Fruit fly (Drosophila melanogaster): ENCODE measurements around the gene CG33170.

Gene CG33170

dm6 chr3L:22878723-22879343 lies 14.4 kb downstream of the CG33170 start, which contains the start of the genes Chro and Ssl1 (continued):
- TF ChIP-seq Rx (GFP tag; IDR thresholded peaks at IDR 0.05) (peak; percentile 100), CG6272 (GFP tag; IDR thresholded peaks at IDR 0.05) (peak; percentile 100), Rfx (GFP tag; IDR thresholded peaks at IDR 0.05) (peak; percentile 100), CG12155 (GFP tag; optimal IDR thresholded peaks at IDR 0.05) (peak; percentile 99), nom (GFP tag; optimal IDR thresholded peaks at IDR 0.05) (peak; percentile 99), tio (GFP tag; optimal IDR thresholded peaks at IDR 0.05) (peak; percentile 100), fru (optimal IDR thresholded peaks at IDR 0.05) (no peak), CG9727 (GFP tag; optimal IDR thresholded peaks at IDR 0.05) (peak; percentile 100), crc (GFP tag; optimal IDR thresholded peaks at IDR 0.05) (peak; percentile 100), ac (GFP tag; optimal IDR thresholded peaks at IDR 0.05) (peak; percentile 100), sug (tag; optimal IDR thresholded peaks at IDR 0.05) (peak; percentile 98), CG7963 (GFP tag; IDR thresholded peaks at IDR 0.05; ENCODE audit: partially characterized antibody) (no peak), CG11093 (GFP tag; IDR thresholded peaks at IDR 0.05) (peak; percentile 100), Bteb2 (GFP tag; optimal IDR thresholded peaks at IDR 0.05) (peak; percentile 100), CG4820 (GFP tag; optimal IDR thresholded peaks at IDR 0.05) (peak; percentile 99), sc (optimal IDR thresholded peaks at IDR 0.05) (no peak), sc (GFP tag; optimal IDR thresholded peaks at IDR 0.05) (peak; percentile 100), CG17385 (GFP tag; optimal IDR thresholded peaks at IDR 0.05) (peak; percentile 99), HLH4C (GFP tag; IDR thresholded peaks at IDR 0.05; ENCODE audit: partially characterized antibody) (peak; percentile 8; the same call in 1 of the 3 replicates), ftz-f1 (GFP tag; optimal IDR thresholded peaks at IDR 0.05) (peak; percentile 97), fd96Cb (tag; optimal IDR thresholded peaks at IDR 0.05) (peak; percentile 100), ato (GFP tag; IDR thresholded peaks at IDR 0.05; ENCODE audit: partially characterized antibody) (no peak), CG16815 (GFP tag; optimal IDR thresholded peaks at IDR 0.05) (peak; percentile 100), schlank (tag; optimal IDR thresholded peaks at IDR 0.05) (peak; percentile 99), tup (GFP tag; optimal IDR thresholded peaks at IDR 0.05) (peak; percentile 100), CG5245 (GFP tag; optimal IDR thresholded peaks at IDR 0.05) (peak; percentile 100), CG17612 (GFP tag; IDR thresholded peaks at IDR 0.05) (peak; percentile 99), Adf1 (GFP tag; IDR thresholded peaks at IDR 0.05) (peak; percentile 94), CG10267 (tag; optimal IDR thresholded peaks at IDR 0.05) (peak; percentile 99), ro (GFP tag; IDR thresholded peaks at IDR 0.05) (peak; percentile 100), luna (GFP tag; optimal IDR thresholded peaks at IDR 0.05) (peak; percentile 99), br (optimal IDR thresholded peaks at IDR 0.05) (no peak), Doc3 (GFP tag; IDR thresholded peaks at IDR 0.05; ENCODE audit: partially characterized antibody) (0 out of 3 replicates have a peak, but pooled peaks have one; percentile 13), CG8765 (GFP tag; IDR thresholded peaks at IDR 0.05) (peak; percentile 100), bab2 (GFP tag; optimal IDR thresholded peaks at IDR 0.05) (peak; percentile 100), gcm2 (GFP tag; optimal IDR thresholded peaks at IDR 0.05) (peak; percentile 100), gem (tag; optimal IDR thresholded peaks at IDR 0.05) (peak; percentile 100), ase (GFP tag; IDR thresholded peaks at IDR 0.05) (peak; percentile 100), CG9876 (GFP tag; optimal IDR thresholded peaks at IDR 0.05) (peak; percentile 100), NfI (GFP tag; optimal IDR thresholded peaks at IDR 0.05) (peak; percentile 100), repo (GFP tag; optimal IDR thresholded peaks at IDR 0.05) (peak; percentile 100), Usf (GFP tag; optimal IDR thresholded peaks at IDR 0.05) (peak; percentile 100), ap (GFP tag; IDR thresholded peaks at IDR 0.05) (peak; percentile 100), grau (tag; optimal IDR thresholded peaks at IDR 0.05) (peak; percentile 99), CG14014 (GFP tag; IDR thresholded peaks at IDR 0.05) (peak; percentile 100), CG4282 (GFP tag; optimal IDR thresholded peaks at IDR 0.05) (peak; percentile 100), seq (GFP tag; IDR thresholded peaks at IDR 0.05) (peak; percentile 100), Gug (GFP tag; IDR thresholded peaks at IDR 0.05) (peak; percentile 100), CG14860 (GFP tag; IDR thresholded peaks at IDR 0.05; ENCODE audit: partially characterized antibody) (0 out of 3 replicates have a peak, but pooled peaks have one; percentile 23), CG1832 (GFP tag; optimal IDR thresholded peaks at IDR 0.05) (peak; percentile 31), Tbp (GFP tag; optimal IDR thresholded peaks at IDR 0.05) (no peak)

All from whole organism, embryonic.